Fruit fly (Drosophila melanogaster) whole organism, embryonic: Measurements from ENCODE around the gene CG17249.

Experiments
- Ada2b ChIP-seq: fragments of 200-800 bp; sonication (Bioruptor generic); IDR thresholded peaks from 2 replicates; pipeline ENCODE4 v1.3.6; 2022; ENCODE audit warnings: missing biosample characterization, missing genetic modification characterization
- B-H1 ChIP-seq: fragments of 200-800 bp; sonication (Bioruptor generic); IDR thresholded peaks from 3 replicates; pipeline ENCODE4 v1.3.6; 2022; ENCODE audit warnings: missing biosample characterization, missing genetic modification characterization
- BEAF-32 ChIP-seq: fragments of 200-800 bp; sonication (Bioruptor generic); optimal IDR thresholded peaks from 3 replicates; lab custom pipeline; 2017; ENCODE audit warnings: missing biosample characterization, missing genetic modification characterization, mild to moderate bottlenecking, moderate library complexity, missing genetic modification reagents
- Bgb ChIP-seq: fragments of 200-800 bp; sonication (Bioruptor generic); IDR thresholded peaks from 2 replicates; pipeline ENCODE4 v1.3.6; 2022; ENCODE audit warnings: missing biosample characterization, missing genetic modification characterization; ENCODE audit not compliant: partially characterized antibody
- CG10959 ChIP-seq: fragments of 200-800 bp; sonication (Bioruptor generic); IDR thresholded peaks from 2 replicates; pipeline ENCODE4 v1.3.6; 2022; ENCODE audit warnings: missing biosample characterization, missing genetic modification characterization
- CG10979 ChIP-seq: fragments of 200-800 bp; sonication (Bioruptor generic); optimal IDR thresholded peaks from 2 replicates; lab custom pipeline; 2018; ENCODE audit warnings: missing biosample characterization, mild to moderate bottlenecking, missing genetic modification characterization, moderate library complexity
- CG14050 ChIP-seq: fragments of 200-800 bp; sonication (Bioruptor generic); IDR thresholded peaks from 3 replicates; pipeline ENCODE4 v1.3.6; 2022; ENCODE audit warnings: missing biosample characterization, missing genetic modification characterization
- CG15514 ChIP-seq: fragments of 200-800 bp; sonication (Bioruptor generic); optimal IDR thresholded peaks from 3 replicates; lab custom pipeline; 2017; ENCODE audit warnings: missing biosample characterization, missing genetic modification characterization, mild to moderate bottlenecking, moderate library complexity, missing genetic modification reagents
- CG16815 ChIP-seq: fragments of 200-800 bp; sonication (Bioruptor generic); optimal IDR thresholded peaks from 3 replicates; lab custom pipeline; 2017; ENCODE audit warnings: missing biosample characterization, mild to moderate bottlenecking, missing genetic modification characterization
- CG17361 ChIP-seq: fragments of 200-800 bp; sonication (Bioruptor generic); IDR thresholded peaks from 3 replicates; pipeline ENCODE4 v1.3.6; 2022; ENCODE audit warnings: missing biosample characterization, missing genetic modification characterization
- CG17912 ChIP-seq: fragments of 200-800 bp; sonication (Bioruptor generic); optimal IDR thresholded peaks from 2 replicates; lab custom pipeline; 2018; ENCODE audit warnings: missing biosample characterization, mild to moderate bottlenecking, missing genetic modification characterization
- CG18011 ChIP-seq: fragments of 200-800 bp; sonication (Bioruptor generic); optimal IDR thresholded peaks from 2 replicates; lab custom pipeline; 2017; ENCODE audit warnings: missing biosample characterization, missing genetic modification characterization, mild to moderate bottlenecking, moderate library complexity, missing genotype
- CG3726 ChIP-seq: fragments of 200-800 bp; sonication (Bioruptor generic); IDR thresholded peaks from 3 replicates; pipeline ENCODE4, ENCODE4 v1.3.6; 2022; ENCODE audit warnings: missing biosample characterization, missing genetic modification characterization
- CG3847 ChIP-seq: fragments of 200-800 bp; sonication (Bioruptor generic); IDR thresholded peaks from 2 replicates; pipeline ENCODE4 v1.3.6; 2022; ENCODE audit warnings: missing biosample characterization, missing genetic modification characterization
- CG7786 ChIP-seq: fragments of 200-800 bp; sonication (Bioruptor generic); optimal IDR thresholded peaks from 2 replicates; lab custom pipeline; 2016; ENCODE audit warnings: missing biosample characterization, missing genetic modification characterization
- CG8290 ChIP-seq, 3 experiments: fragments of 200-800 bp; sonication (Bioruptor generic); optimal IDR thresholded peaks; 2 replicates each; lab custom pipeline; 2016 to 2019; ENCODE audit warnings: missing biosample characterization in 3 of 3, missing genetic modification characterization in 3 of 3, mild to moderate bottlenecking in 2 of 3, moderate library complexity in 1 of 3
- CG9215 ChIP-seq: fragments of 200-800 bp; sonication (Bioruptor generic); IDR thresholded peaks from 2 replicates; pipeline ENCODE4 v1.3.6; 2022; ENCODE audit warnings: missing biosample characterization, missing genetic modification characterization
- CG9609 ChIP-seq: fragments of 200-800 bp; sonication (Bioruptor generic); optimal IDR thresholded peaks from 3 replicates; lab custom pipeline; 2016; ENCODE audit warnings: missing biosample characterization, missing genetic modification characterization
- Dref ChIP-seq: fragments of 200-800 bp; sonication (Bioruptor generic); IDR thresholded peaks from 2 replicates; pipeline ENCODE4 v1.3.6; 2022; ENCODE audit warnings: missing biosample characterization, missing genetic modification characterization
- E2f1 ChIP-seq: fragments of 200-800 bp; sonication (Bioruptor generic); IDR thresholded peaks from 2 replicates; pipeline ENCODE4 v1.3.6; 2022; ENCODE audit warnings: missing biosample characterization, missing genetic modification characterization
- Gsc ChIP-seq: fragments of 200-800 bp; sonication (Bioruptor generic); IDR thresholded peaks from 2 replicates; pipeline ENCODE4 v1.3.6; 2022; ENCODE audit warnings: missing biosample characterization, missing genetic modification characterization
- HmgZ ChIP-seq: fragments of 200-800 bp; sonication (Bioruptor generic); optimal IDR thresholded peaks from 2 replicates; lab custom pipeline; 2018; ENCODE audit warnings: missing biosample characterization, mild to moderate bottlenecking, missing genetic modification characterization
- Hmx ChIP-seq: fragments of 200-800 bp; sonication (Bioruptor generic); optimal IDR thresholded peaks from 2 replicates; lab custom pipeline; 2016; ENCODE audit warnings: missing biosample characterization, missing genetic modification characterization
- MTF-1 ChIP-seq: fragments of 200-800 bp; sonication (Bioruptor generic); optimal IDR thresholded peaks from 2 replicates; lab custom pipeline; 2018; ENCODE audit warnings: missing biosample characterization, mild to moderate bottlenecking, missing genetic modification characterization, borderline replicate concordance
- Max ChIP-seq: fragments of 200-800 bp; sonication (Bioruptor generic); optimal IDR thresholded peaks from 2 replicates; lab custom pipeline; 2016; ENCODE audit warnings: missing biosample characterization, mild to moderate bottlenecking, missing genetic modification characterization
- NC2α ChIP-seq: fragments of 200-800 bp; sonication (Bioruptor generic); optimal IDR thresholded peaks from 2 replicates; lab custom pipeline; 2016; ENCODE audit warnings: missing biosample characterization, missing genetic modification characterization
- Nf-YA ChIP-seq: fragments of 200-800 bp; sonication (Bioruptor generic); IDR thresholded peaks from 2 replicates; pipeline ENCODE4 v1.3.6; 2022; ENCODE audit warnings: missing biosample characterization, missing genetic modification characterization
- Optix ChIP-seq: fragments of 200-800 bp; sonication (Bioruptor generic); IDR thresholded peaks from 3 replicates; pipeline ENCODE4 v1.3.6; 2022; ENCODE audit warnings: missing biosample characterization, missing genetic modification characterization
- Six4 ChIP-seq: fragments of 200-800 bp; sonication (Bioruptor generic); optimal IDR thresholded peaks from 2 replicates; lab custom pipeline; 2016; ENCODE audit warnings: missing biosample characterization, missing genetic modification characterization
- Sox102F ChIP-seq: fragments of 200-800 bp; sonication (Bioruptor generic); optimal IDR thresholded peaks from 2 replicates; lab custom pipeline; 2018; ENCODE audit warnings: missing biosample characterization, mild to moderate bottlenecking, missing genetic modification characterization, moderate library complexity
- ara ChIP-seq: fragments of 200-800 bp; sonication (Bioruptor generic); IDR thresholded peaks from 2 replicates; pipeline ENCODE4 v1.3.6; 2022; ENCODE audit warnings: missing biosample characterization, missing genetic modification characterization
- caup ChIP-seq: fragments of 200-800 bp; sonication (Bioruptor generic); optimal IDR thresholded peaks from 3 replicates; lab custom pipeline; 2017; ENCODE audit warnings: missing biosample characterization, mild to moderate bottlenecking, missing genetic modification characterization, moderate library complexity; ENCODE audit not compliant: severe bottlenecking
- dati ChIP-seq: fragments of 200-800 bp; sonication (Bioruptor generic); IDR thresholded peaks from 2 replicates; pipeline ENCODE4 v1.3.6; 2022; ENCODE audit warnings: missing biosample characterization, missing genetic modification characterization
- en ChIP-seq: fragments of 200-800 bp; sonication (Bioruptor generic); optimal IDR thresholded peaks from 2 replicates; lab custom pipeline; 2016; ENCODE audit warnings: missing biosample characterization, missing genetic modification characterization
- ewg ChIP-seq: fragments of 200-800 bp; sonication (Bioruptor generic); optimal IDR thresholded peaks from 3 replicates; lab custom pipeline; 2017; ENCODE audit warnings: mild to moderate bottlenecking, missing biosample characterization, missing genetic modification reagents, missing genetic modification characterization
- fd64A ChIP-seq: fragments of 200-800 bp; sonication (Bioruptor generic); optimal IDR thresholded peaks from 3 replicates; lab custom pipeline; 2018; ENCODE audit warnings: missing biosample characterization, mild to moderate bottlenecking, missing genetic modification characterization
- grau ChIP-seq: fragments of 200-800 bp; optimal IDR thresholded peaks from 3 replicates; lab custom pipeline; 2019; ENCODE audit warnings: missing biosample characterization, mild to moderate bottlenecking, missing genetic modification characterization, moderate library complexity
- hb ChIP-seq: fragments of 200-800 bp; sonication (Bioruptor generic); IDR thresholded peaks from 3 replicates; pipeline ENCODE4 v1.3.6; 2022; ENCODE audit warnings: missing biosample characterization, missing genetic modification characterization; ENCODE audit not compliant: partially characterized antibody
- ken ChIP-seq: fragments of 200-800 bp; sonication (Bioruptor generic); IDR thresholded peaks from 3 replicates; pipeline ENCODE4 v1.3.6; 2022; ENCODE audit warnings: missing biosample characterization, missing genetic modification characterization
- nerfin-2 ChIP-seq: fragments of 200-800 bp; sonication (Bioruptor generic); IDR thresholded peaks from 2 replicates; pipeline ENCODE4 v1.3.6; 2022; ENCODE audit warnings: missing biosample characterization, missing genetic modification characterization; ENCODE audit not compliant: partially characterized antibody
- onecut ChIP-seq: fragments of 200-800 bp; sonication (Bioruptor generic); IDR thresholded peaks from 2 replicates; pipeline ENCODE4 v1.3.6; 2022; ENCODE audit warnings: missing biosample characterization, missing genetic modification characterization
- pnt ChIP-seq: fragments of 200-800 bp; sonication (Bioruptor generic); optimal IDR thresholded peaks from 3 replicates; lab custom pipeline; 2016; ENCODE audit warnings: missing biosample characterization, missing genetic modification characterization
- pzg ChIP-seq: fragments of 200-800 bp; sonication (Bioruptor generic); optimal IDR thresholded peaks from 3 replicates; lab custom pipeline; 2018; ENCODE audit warnings: missing biosample characterization, mild to moderate bottlenecking, missing genetic modification characterization, moderate library complexity
- rib ChIP-seq: fragments of 200-800 bp; sonication (Bioruptor generic); IDR thresholded peaks from 2 replicates; pipeline ENCODE4 v1.3.6; 2022; ENCODE audit warnings: missing biosample characterization, missing genetic modification characterization
- run ChIP-seq: fragments of 200-800 bp; sonication (Bioruptor generic); optimal IDR thresholded peaks from 3 replicates; lab custom pipeline; 2018; ENCODE audit warnings: missing biosample characterization, mild to moderate bottlenecking, missing genetic modification characterization
- sd ChIP-seq: fragments of 200-800 bp; sonication (Bioruptor generic); optimal IDR thresholded peaks from 3 replicates; lab custom pipeline; 2018; ENCODE audit warnings: missing biosample characterization, mild to moderate bottlenecking, missing genetic modification characterization, moderate library complexity
- sima ChIP-seq: fragments of 200-800 bp; sonication (Bioruptor generic); optimal IDR thresholded peaks from 2 replicates; lab custom pipeline; 2016; ENCODE audit warnings: missing biosample characterization, missing genetic modification characterization
- sob ChIP-seq: fragments of 200-800 bp; sonication (Bioruptor generic); IDR thresholded peaks from 2 replicates; pipeline ENCODE4 v1.3.6; 2022; ENCODE audit warnings: missing biosample characterization, missing genetic modification characterization
- tap ChIP-seq: fragments of 200-800 bp; optimal IDR thresholded peaks from 3 replicates; lab custom pipeline; 2019; ENCODE audit warnings: missing biosample characterization, mild to moderate bottlenecking, missing genetic modification characterization, moderate library complexity
- trem ChIP-seq: fragments of 200-800 bp; optimal IDR thresholded peaks from 3 replicates; lab custom pipeline; 2019; ENCODE audit warnings: missing biosample characterization, mild to moderate bottlenecking, missing genetic modification characterization, moderate library complexity

CG17249 gene

dm6 chr3L:1629064-1629777 lies 18.0 kb downstream of the CG17249 start, which contains the start of gene GC (continued):
- TF ChIP-seq CG3726 (GFP tag; lab: Robert Waterston, UW): no peak
- 0 out of 3 replicates have a peak, but pooled peaks have one; percentile 22 for TF ChIP-seq ken (GFP tag; lab: Robert Waterston, UW)
- TF ChIP-seq CG17361 (GFP tag; lab: Robert Waterston, UW): no peak
- no peak for TF ChIP-seq trem (tag; lab: Kevin White, UChicago)
- no peak for TF ChIP-seq CG9215
- no peak for TF ChIP-seq HmgZ (tag; lab: Kevin White, UChicago)
- no peak for TF ChIP-seq en (GFP tag; lab: Kevin White, UChicago)
- TF ChIP-seq Hmx (GFP tag; lab: Kevin White, UChicago): no peak
- no peak for TF ChIP-seq MTF-1 (GFP tag; lab: Kevin White, UChicago)
- TF ChIP-seq NC2α: no peak
- TF ChIP-seq Bgb (GFP tag; lab: Robert Waterston, UW): peak; percentile 37; the same call in 1 of the 2 replicates
- no peak for TF ChIP-seq CG14050 (GFP tag; lab: Robert Waterston, UW)
- TF ChIP-seq sob: no peak
- no peak for TF ChIP-seq pnt (GFP tag; lab: Kevin White, UChicago)
- no peak for TF ChIP-seq tap (tag; lab: Kevin White, UChicago)
- TF ChIP-seq CG10959 (GFP tag; lab: Robert Waterston, UW): no peak
- TF ChIP-seq CG16815 (GFP tag; lab: Kevin White, UChicago): no peak
- TF ChIP-seq Six4 (GFP tag; lab: Kevin White, UChicago): no peak
- TF ChIP-seq B-H1 (GFP tag; lab: Robert Waterston, UW): no peak
- no peak for TF ChIP-seq sima (GFP tag; lab: Kevin White, UChicago)
- no peak for TF ChIP-seq fd64A (GFP tag; lab: Kevin White, UChicago)
- no peak for TF ChIP-seq run (tag; lab: Kevin White, UChicago)
- no peak for TF ChIP-seq dati (GFP tag; lab: Robert Waterston, UW)
- TF ChIP-seq CG15514 (GFP tag; lab: Kevin White, UChicago): peak; percentile 5
- peak; percentile 26 for TF ChIP-seq grau (tag; lab: Kevin White, UChicago)
- TF ChIP-seq nerfin-2 (GFP tag; lab: Robert Waterston, UW): no peak
- TF ChIP-seq Ada2b (GFP tag; lab: Robert Waterston, UW): no peak
- peak; percentile 89 for TF ChIP-seq ewg (GFP tag; lab: Kevin White, UChicago)
- no peak for TF ChIP-seq CG17912 (GFP tag; lab: Kevin White, UChicago)
- no peak for TF ChIP-seq ara (GFP tag; lab: Robert Waterston, UW)
- TF ChIP-seq sd (tag; lab: Kevin White, UChicago): no peak
- peak; percentile 16 for TF ChIP-seq CG7786 (GFP tag; lab: Kevin White, UChicago)
- no peak for TF ChIP-seq onecut
- 0 out of 2 replicates have a peak, but pooled peaks have one; percentile 4 for TF ChIP-seq CG3847 (GFP tag; lab: Robert Waterston, UW)
- TF ChIP-seq Sox102F (GFP tag; lab: Kevin White, UChicago): peak; percentile 26
- TF ChIP-seq CG9609 (GFP tag; lab: Kevin White, UChicago): no peak
- no peak for TF ChIP-seq Optix (GFP tag; lab: Robert Waterston, UW)
- TF ChIP-seq Nf-YA: no peak
- no peak for TF ChIP-seq CG8290 (GFP tag; optimal IDR thresholded peaks at IDR 0.05; lab: Kevin White, UChicago)
- no peak for TF ChIP-seq CG8290 (tag; optimal IDR thresholded peaks at IDR 0.05; lab: Kevin White, UChicago)
- no peak for TF ChIP-seq Dref
- no peak for TF ChIP-seq E2f1 (GFP tag; lab: Robert Waterston, UW)
- no peak for TF ChIP-seq CG18011
- TF ChIP-seq rib (GFP tag; lab: Robert Waterston, UW): no peak
- TF ChIP-seq hb (GFP tag; lab: Robert Waterston, UW): no peak
- peak; percentile 4 for TF ChIP-seq pzg (GFP tag; lab: Kevin White, UChicago)
- TF ChIP-seq BEAF-32 (GFP tag; lab: Kevin White, UChicago): no peak
- TF ChIP-seq CG10979 (tag; lab: Kevin White, UChicago): no peak
- TF ChIP-seq Max (GFP tag; lab: Kevin White, UChicago): no peak
- no peak for TF ChIP-seq caup
- no peak for TF ChIP-seq Gsc (GFP tag; lab: Robert Waterston, UW)
